Worm (Caenorhabditis elegans) whole organism, L2 larva: ENCODE data around the gene gpch-1.

Source experiments
- ama-1 ChIP-seq: fragments of 150-350 bp; optimal IDR thresholded peaks from 2 replicates; lab custom pipeline; 2018; ENCODE audit warnings: inconsistent platforms
- ceh-82 ChIP-seq: fragments of 150-350 bp; optimal IDR thresholded peaks from 2 replicates; lab custom pipeline; 2014; ENCODE audit warnings: missing biosample characterization, missing genetic modification characterization
- unc-55 ChIP-seq: fragments of 150-350 bp; sonication (generic microtip); optimal IDR thresholded peaks from 3 replicates; lab custom pipeline; 2014; ENCODE audit warnings: missing biosample characterization, missing genetic modification reagents, missing genetic modification characterization

ce11 chrIII:4449357-4449756 is 41.0 kb downstream of the gpch-1 start:
- TF ChIP-seq unc-55 (GFP tag; lab: Kevin White, UChicago) (no peak), ceh-82 (tag; lab: Kevin White, UChicago) (no peak), ama-1 (lab: Kevin White, UChicago) (no peak)
